Worm (Caenorhabditis elegans) whole organism, late embryonic: ENCODE measurements around the gene F55A11.1.

ENCODE experiments used
- ceh-19 ChIP-seq: fragments of 200-800 bp; sonication (Bioruptor generic); optimal IDR thresholded peaks from 2 replicates; lab custom pipeline; 2018; ENCODE audit warnings: mild to moderate bottlenecking, missing genetic modification characterization, missing compliant biosample characterization
- ceh-9 ChIP-seq: sonication (generic microtip); optimal IDR thresholded peaks from 2 replicates; lab custom pipeline; 2016; ENCODE audit warnings: mild to moderate bottlenecking, missing genetic modification characterization, inconsistent platforms, missing compliant biosample characterization
- pag-3 ChIP-seq: sonication (generic microtip); optimal IDR thresholded peaks from 2 replicates; lab custom pipeline; 2016; ENCODE audit warnings: missing compliant biosample characterization, missing genetic modification characterization, borderline replicate concordance
- pax-1 ChIP-seq: fragments of 150-350 bp; optimal IDR thresholded peaks from 2 replicates; lab custom pipeline; 2014; ENCODE audit warnings: missing biosample characterization, missing genetic modification characterization
- pha-4 ChIP-seq: fragments of 150-350 bp; optimal IDR thresholded peaks from 2 replicates; lab custom pipeline; 2018; ENCODE audit warnings: missing biosample characterization, missing genetic modification reagents, missing genetic modification characterization
- tbx-2 ChIP-seq: sonication (generic microtip); optimal IDR thresholded peaks from 2 replicates; lab custom pipeline; 2016; ENCODE audit warnings: missing genetic modification characterization, missing compliant biosample characterization

DNA sequence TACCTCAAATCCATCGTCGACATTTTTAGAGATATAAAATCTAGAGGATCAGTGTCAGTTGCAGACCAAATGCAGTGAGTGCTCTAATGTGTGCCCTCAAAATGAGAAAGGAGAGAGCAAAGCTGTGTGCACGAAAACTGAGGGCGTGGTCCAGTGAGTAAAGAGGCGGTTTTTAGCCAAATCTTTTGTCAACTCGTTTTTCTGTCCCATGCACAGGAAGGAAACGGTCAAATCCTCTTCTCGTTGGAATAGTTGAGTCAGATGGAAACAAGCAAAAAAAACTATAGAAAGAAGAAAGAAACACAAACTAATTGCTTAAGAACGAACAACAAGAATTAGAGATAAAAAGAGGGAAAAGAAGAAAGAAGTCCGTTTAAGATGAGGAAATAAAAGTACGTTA, 47.7 kb upstream of the F55A11.1 start, which contains the start of gene D2023.3:
- TF ChIP-seq pag-3 (no peak), pha-4 (no peak), tbx-2 (tag; lab: Kevin White, UChicago) (no peak), pax-1 (tag; lab: Kevin White, UChicago) (no peak), ceh-9 (no peak), ceh-19 (GFP tag; lab: Kevin White, UChicago) (no peak)
